Fruit fly (Drosophila melanogaster) whole organism, embryonic: ENCODE data around the gene ohgt.

Experiments
- Bteb2 ChIP-seq: fragments of 200-800 bp; sonication (Bioruptor generic); optimal IDR thresholded peaks from 2 replicates; lab custom pipeline; 2016; ENCODE audit warnings: missing biosample characterization, missing genetic modification characterization
- CG10267 ChIP-seq: fragments of 200-800 bp; sonication (Bioruptor generic); optimal IDR thresholded peaks from 2 replicates; lab custom pipeline; 2018; ENCODE audit warnings: missing biosample characterization, mild to moderate bottlenecking, missing genetic modification characterization, moderate library complexity
- CG10543 ChIP-seq: fragments of 200-800 bp; sonication (Bioruptor generic); optimal IDR thresholded peaks from 3 replicates; lab custom pipeline; 2017; ENCODE audit warnings: missing biosample characterization, mild to moderate bottlenecking, missing genetic modification characterization, moderate library complexity
- CG11247 ChIP-seq: fragments of 200-800 bp; sonication (Bioruptor generic); IDR thresholded peaks from 2 replicates; pipeline ENCODE4 v1.3.6; 2022; ENCODE audit warnings: missing biosample characterization, missing genetic modification characterization
- CG11456 ChIP-seq: fragments of 200-800 bp; sonication (Bioruptor generic); IDR thresholded peaks from 3 replicates; pipeline ENCODE4 v1.3.6; 2022; ENCODE audit warnings: missing biosample characterization, missing genetic modification characterization
- CG14014 ChIP-seq: fragments of 200-800 bp; sonication (Bioruptor generic); IDR thresholded peaks from 2 replicates; pipeline ENCODE4 v1.3.6; 2022; ENCODE audit warnings: missing biosample characterization, missing genetic modification characterization
- CG15269 ChIP-seq: fragments of 200-800 bp; sonication (Bioruptor generic); optimal IDR thresholded peaks from 2 replicates; lab custom pipeline; 2018; ENCODE audit warnings: missing biosample characterization, mild to moderate bottlenecking, missing genetic modification characterization, moderate library complexity
- CG15514 ChIP-seq: fragments of 200-800 bp; sonication (Bioruptor generic); optimal IDR thresholded peaks from 3 replicates; lab custom pipeline; 2017; ENCODE audit warnings: missing biosample characterization, missing genetic modification characterization, mild to moderate bottlenecking, moderate library complexity, missing genetic modification reagents
- CG17568 ChIP-seq: fragments of 200-800 bp; sonication (Bioruptor generic); optimal IDR thresholded peaks from 2 replicates; lab custom pipeline; 2018; ENCODE audit warnings: missing biosample characterization, mild to moderate bottlenecking, missing genetic modification characterization, moderate library complexity
- CG2116 ChIP-seq: fragments of 200-800 bp; sonication (Bioruptor generic); optimal IDR thresholded peaks from 3 replicates; lab custom pipeline; 2018; ENCODE audit warnings: missing biosample characterization, mild to moderate bottlenecking, missing genetic modification characterization
- CG30431 ChIP-seq: fragments of 200-800 bp; sonication (Bioruptor generic); optimal IDR thresholded peaks from 2 replicates; lab custom pipeline; 2017; ENCODE audit warnings: missing biosample characterization, missing genetic modification characterization
- CG31388 ChIP-seq: fragments of 200-800 bp; sonication (Bioruptor generic); optimal IDR thresholded peaks from 2 replicates; lab custom pipeline; 2016; ENCODE audit warnings: missing biosample characterization, missing genetic modification characterization
- CG32532 ChIP-seq: fragments of 200-800 bp; sonication (Bioruptor generic); IDR thresholded peaks from 2 replicates; pipeline ENCODE4 v1.3.6; 2022; ENCODE audit warnings: missing biosample characterization, missing genetic modification characterization
- CG32767 ChIP-seq: fragments of 200-800 bp; sonication (Bioruptor generic); IDR thresholded peaks from 2 replicates; pipeline ENCODE4 v1.3.6; 2022; ENCODE audit warnings: missing biosample characterization, missing genetic modification characterization
- CG4820 ChIP-seq: fragments of 200-800 bp; sonication (Bioruptor generic); optimal IDR thresholded peaks from 3 replicates; lab custom pipeline; 2016; ENCODE audit warnings: missing biosample characterization, missing genetic modification characterization
- CG4854 ChIP-seq: fragments of 200-800 bp; sonication (Bioruptor generic); optimal IDR thresholded peaks from 2 replicates; lab custom pipeline; 2016; ENCODE audit warnings: missing biosample characterization, missing genetic modification characterization, inconsistent platforms
- CG6254 ChIP-seq: fragments of 200-800 bp; sonication (Bioruptor generic); optimal IDR thresholded peaks from 3 replicates; lab custom pipeline; 2017; ENCODE audit warnings: mild to moderate bottlenecking, missing biosample characterization, missing genetic modification reagents, missing genetic modification characterization
- CG6683 ChIP-seq: fragments of 200-800 bp; sonication (Bioruptor generic); optimal IDR thresholded peaks from 2 replicates; lab custom pipeline; 2017; ENCODE audit warnings: missing biosample characterization, mild to moderate bottlenecking, missing genetic modification characterization, missing genetic modification reagents
- CG6689 ChIP-seq: fragments of 200-800 bp; sonication (Bioruptor generic); IDR thresholded peaks from 2 replicates; pipeline ENCODE4 v1.3.6; 2022; ENCODE audit warnings: missing biosample characterization, missing genetic modification characterization
- CG7556 ChIP-seq: fragments of 200-800 bp; sonication (Bioruptor generic); optimal IDR thresholded peaks from 2 replicates; lab custom pipeline; 2017; ENCODE audit warnings: missing biosample characterization, mild to moderate bottlenecking, missing genetic modification characterization
- CG7928 ChIP-seq: fragments of 200-800 bp; sonication (Bioruptor generic); optimal IDR thresholded peaks from 2 replicates; lab custom pipeline; 2017; ENCODE audit warnings: missing biosample characterization, mild to moderate bottlenecking, missing genetic modification characterization
- CG9609 ChIP-seq: fragments of 200-800 bp; sonication (Bioruptor generic); optimal IDR thresholded peaks from 3 replicates; lab custom pipeline; 2016; ENCODE audit warnings: missing biosample characterization, missing genetic modification characterization
- D19A ChIP-seq: fragments of 200-800 bp; optimal IDR thresholded peaks from 3 replicates; lab custom pipeline; 2019; ENCODE audit warnings: missing biosample characterization, mild to moderate bottlenecking, missing genetic modification characterization, moderate library complexity
- Dll ChIP-seq: fragments of 200-800 bp; sonication (Bioruptor generic); IDR thresholded peaks from 4 replicates; pipeline ENCODE4 v1.3.6; 2022; ENCODE audit warnings: missing biosample characterization, missing genetic modification characterization; ENCODE audit not compliant: partially characterized antibody
- Dp ChIP-seq: fragments of 200-800 bp; sonication (Bioruptor generic); optimal IDR thresholded peaks from 2 replicates; lab custom pipeline; 2018; ENCODE audit warnings: missing biosample characterization, mild to moderate bottlenecking, missing genetic modification characterization, moderate library complexity
- E2f1 ChIP-seq: fragments of 200-800 bp; sonication (Bioruptor generic); IDR thresholded peaks from 2 replicates; pipeline ENCODE4 v1.3.6; 2022; ENCODE audit warnings: missing biosample characterization, missing genetic modification characterization
- Fer2 ChIP-seq: fragments of 200-800 bp; sonication (Bioruptor generic); optimal IDR thresholded peaks from 2 replicates; lab custom pipeline; 2018; ENCODE audit warnings: missing biosample characterization, mild to moderate bottlenecking, missing genetic modification characterization, moderate library complexity
- H2.0 ChIP-seq: fragments of 200-800 bp; sonication (Bioruptor generic); IDR thresholded peaks from 2 replicates; pipeline ENCODE4 v1.3.6; 2022; ENCODE audit warnings: missing biosample characterization, missing genetic modification characterization
- Lhr ChIP-seq: fragments of 200-800 bp; sonication (Bioruptor generic); optimal IDR thresholded peaks from 3 replicates; lab custom pipeline; 2017; ENCODE audit warnings: mild to moderate bottlenecking, missing biosample characterization, missing genetic modification reagents, missing genetic modification characterization
- Mes4 ChIP-seq: fragments of 200-800 bp; sonication (Bioruptor generic); optimal IDR thresholded peaks from 2 replicates; lab custom pipeline; 2016; ENCODE audit warnings: missing biosample characterization, missing genetic modification characterization
- NfI ChIP-seq: fragments of 200-800 bp; sonication (Bioruptor generic); optimal IDR thresholded peaks from 3 replicates; lab custom pipeline; 2018; ENCODE audit warnings: missing biosample characterization, mild to moderate bottlenecking, missing genetic modification characterization, moderate library complexity
- Opbp ChIP-seq: fragments of 200-800 bp; sonication (Bioruptor generic); IDR thresholded peaks from 3 replicates; pipeline ENCODE4 v1.3.6; 2022; ENCODE audit warnings: missing biosample characterization, missing genetic modification characterization; ENCODE audit not compliant: partially characterized antibody
- ab ChIP-seq: fragments of 200-800 bp; sonication (Bioruptor generic); optimal IDR thresholded peaks from 2 replicates; lab custom pipeline; 2016; ENCODE audit warnings: missing biosample characterization, missing genetic modification characterization
- ara ChIP-seq: fragments of 200-800 bp; sonication (Bioruptor generic); IDR thresholded peaks from 2 replicates; pipeline ENCODE4 v1.3.6; 2022; ENCODE audit warnings: missing biosample characterization, missing genetic modification characterization
- corto ChIP-seq: fragments of 200-800 bp; sonication (Bioruptor generic); optimal IDR thresholded peaks from 2 replicates; lab custom pipeline; 2016; ENCODE audit warnings: missing biosample characterization, mild to moderate bottlenecking, missing genetic modification characterization, moderate library complexity
- dan ChIP-seq: fragments of 200-800 bp; sonication (Bioruptor generic); IDR thresholded peaks from 2 replicates; pipeline ENCODE4 v1.3.6; 2022; ENCODE audit warnings: missing biosample characterization, missing genetic modification characterization
- dmrt99B ChIP-seq: fragments of 200-800 bp; sonication (Bioruptor generic); optimal IDR thresholded peaks from 2 replicates; lab custom pipeline; 2018; ENCODE audit warnings: missing biosample characterization, mild to moderate bottlenecking, missing genetic modification characterization, moderate library complexity
- dpn ChIP-seq, 2 experiments: fragments of 200-800 bp; sonication (Bioruptor generic); optimal IDR thresholded peaks; 3 replicates each; lab custom pipeline; 2016; ENCODE audit warnings: missing biosample characterization in 2 of 2, missing genetic modification characterization in 2 of 2
- fru ChIP-seq: fragments of >200 bp; optimal IDR thresholded peaks from 2 replicates; lab custom pipeline; 2017
- ftz-f1 ChIP-seq: fragments of 200-800 bp; sonication (Bioruptor generic); optimal IDR thresholded peaks from 2 replicates; lab custom pipeline; 2016; ENCODE audit warnings: missing biosample characterization, missing genetic modification characterization
- gce ChIP-seq: fragments of 200-800 bp; sonication (Bioruptor generic); IDR thresholded peaks from 3 replicates; pipeline ENCODE4 v1.3.6; 2022; ENCODE audit warnings: missing biosample characterization, missing genetic modification characterization
- gcm ChIP-seq: fragments of 200-800 bp; sonication (Bioruptor generic); optimal IDR thresholded peaks from 2 replicates; lab custom pipeline; 2019; ENCODE audit warnings: missing biosample characterization, mild to moderate bottlenecking, missing genetic modification characterization, moderate library complexity
- nmo ChIP-seq: fragments of 200-800 bp; sonication (Bioruptor generic); optimal IDR thresholded peaks from 2 replicates; lab custom pipeline; 2018; ENCODE audit warnings: missing biosample characterization, mild to moderate bottlenecking, missing genetic modification characterization, moderate library complexity
- nom ChIP-seq: fragments of 200-800 bp; sonication (Bioruptor generic); optimal IDR thresholded peaks from 2 replicates; lab custom pipeline; 2017; ENCODE audit warnings: missing biosample characterization, missing genetic modification characterization, mild to moderate bottlenecking, moderate library complexity, missing genetic modification reagents
- onecut ChIP-seq: fragments of 200-800 bp; sonication (Bioruptor generic); IDR thresholded peaks from 2 replicates; pipeline ENCODE4 v1.3.6; 2022; ENCODE audit warnings: missing biosample characterization, missing genetic modification characterization
- pfk ChIP-seq: fragments of 200-800 bp; sonication (Bioruptor generic); optimal IDR thresholded peaks from 2 replicates; lab custom pipeline; 2018; ENCODE audit warnings: missing biosample characterization, mild to moderate bottlenecking, missing genetic modification characterization, moderate library complexity
- ro ChIP-seq: fragments of 200-800 bp; sonication (Bioruptor generic); IDR thresholded peaks from 2 replicates; pipeline ENCODE4 v1.3.6; 2022; ENCODE audit warnings: missing biosample characterization, missing genetic modification characterization
- yki ChIP-seq: fragments of >200 bp; optimal IDR thresholded peaks from 3 replicates; lab custom pipeline; 2018
- zen2 ChIP-seq: fragments of 200-800 bp; sonication (Bioruptor generic); IDR thresholded peaks from 3 replicates; pipeline ENCODE4 v1.3.6; 2022; ENCODE audit warnings: missing biosample characterization, missing genetic modification characterization; ENCODE audit not compliant: partially characterized antibody

Gene ohgt

DNA sequence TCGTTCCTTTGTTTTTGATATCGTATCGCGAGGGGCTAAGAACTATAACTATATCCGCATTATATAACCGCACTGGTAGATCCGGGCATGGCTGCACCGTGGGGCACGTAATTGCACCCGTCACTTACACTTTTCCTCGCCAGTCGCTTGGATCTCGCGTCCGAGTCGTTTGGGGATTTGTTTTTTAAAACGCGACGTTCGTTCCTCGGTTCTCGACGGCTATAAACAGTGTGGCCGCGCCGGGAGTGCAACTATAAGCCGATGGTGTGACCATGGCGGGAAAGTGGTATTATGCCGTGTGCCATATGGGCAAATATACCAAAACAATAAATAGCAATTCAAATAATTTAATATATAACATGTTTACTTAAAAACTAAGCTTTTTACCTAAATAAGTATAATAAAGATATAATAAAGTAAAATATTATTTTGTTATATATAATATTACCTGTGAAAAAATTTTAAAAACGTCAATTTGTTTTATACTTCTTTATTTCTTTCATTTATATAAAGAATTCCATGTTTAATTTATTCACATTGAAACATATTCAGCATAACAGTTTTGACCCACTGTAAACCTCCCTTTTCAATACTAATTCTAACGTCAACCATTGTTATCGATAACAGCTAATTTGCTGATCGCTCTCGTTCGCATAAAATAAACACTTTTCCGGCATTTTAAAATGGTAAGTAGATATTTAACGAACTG lies 6.2 kb upstream of the ohgt start, which contains the start of the genes Mical and CG3909 (continued):
- TF ChIP-seq CG9609 (no peak), H2.0 (GFP tag; lab: Robert Waterston, UW) (peak; percentile 91), dan (GFP tag; lab: Robert Waterston, UW) (no peak), ftz-f1 (no peak), Lhr (GFP tag; lab: Kevin White, UChicago) (peak; percentile 41), Bteb2 (GFP tag; lab: Kevin White, UChicago) (peak; percentile 49), Opbp (no peak; the same call in 1 of the 3 replicates), dmrt99B (tag; lab: Kevin White, UChicago) (peak; percentile 88), CG15514 (GFP tag; lab: Kevin White, UChicago) (peak; percentile 59), onecut (GFP tag; lab: Robert Waterston, UW) (peak; percentile 51), CG4820 (peak; percentile 64), ab (GFP tag; lab: Kevin White, UChicago) (no peak), CG4854 (GFP tag; lab: Kevin White, UChicago) (peak; percentile 7), CG10543 (GFP tag; lab: Kevin White, UChicago) (peak; percentile 48), nmo (GFP tag; lab: Kevin White, UChicago) (peak; percentile 91), CG2116 (GFP tag; lab: Kevin White, UChicago) (peak; percentile 66), yki (lab: Kevin White, UChicago) (no peak), NfI (GFP tag; lab: Kevin White, UChicago) (peak; percentile 75), D19A (tag; lab: Kevin White, UChicago) (peak; percentile 82), CG15269 (tag; lab: Kevin White, UChicago) (peak; percentile 90), CG6254 (GFP tag; lab: Kevin White, UChicago) (peak; percentile 54), CG6689 (GFP tag; lab: Robert Waterston, UW) (peak; percentile 90), pfk (no peak), Dll (GFP tag; lab: Robert Waterston, UW) (peak; percentile 38; the same call in 1 of the 4 replicates), E2f1 (peak; percentile 93), CG11456 (GFP tag; lab: Robert Waterston, UW) (peak; percentile 91), corto (peak; percentile 47), gcm (GFP tag; lab: Kevin White, UChicago) (peak; percentile 75), CG6683 (GFP tag; lab: Kevin White, UChicago) (peak; percentile 65), zen2 (no peak), fru (lab: Kevin White, UChicago) (no peak), ara (peak; percentile 59; the same call in 1 of the 2 replicates), CG10267 (tag; lab: Kevin White, UChicago) (peak; percentile 95), ro (GFP tag; lab: Robert Waterston, UW) (no peak; the same call in 1 of the 2 replicates), Fer2 (tag; lab: Kevin White, UChicago) (peak; percentile 83), CG7928 (GFP tag; lab: Kevin White, UChicago) (no peak), CG11247 (GFP tag; lab: Robert Waterston, UW) (peak; percentile 91), Dp (GFP tag; lab: Kevin White, UChicago) (peak; percentile 34), CG7556 (GFP tag; lab: Kevin White, UChicago) (peak; percentile 86), gce (peak; percentile 80), Mes4 (no peak), CG14014 (peak; percentile 90), nom (peak; percentile 49), CG30431 (peak; percentile 35), CG17568 (GFP tag; lab: Kevin White, UChicago) (no peak), CG32767 (GFP tag; lab: Robert Waterston, UW) (peak; percentile 76; the same call in 1 of the 2 replicates), dpn (GFP tag; optimal IDR thresholded peaks at IDR 0.05; lab: Kevin White, UChicago) (peak; percentile 55 to 87), CG32532 (GFP tag; lab: Robert Waterston, UW) (peak; percentile 96), CG31388 (GFP tag; lab: Kevin White, UChicago) (peak; percentile 65)
